Worm (Caenorhabditis elegans) whole organism, L1 larva: Measurements from ENCODE around the gene F48B9.3.

Experiments
- C04F5.9 ChIP-seq: sonication (generic microtip); optimal IDR thresholded peaks from 2 replicates; lab custom pipeline; 2016; ENCODE audit warnings: missing genetic modification characterization, missing compliant biosample characterization
- aha-1 ChIP-seq: fragments of 150-350 bp; optimal IDR thresholded peaks from 2 replicates; lab custom pipeline; 2014; ENCODE audit warnings: missing biosample characterization, missing genetic modification characterization
- blmp-1 ChIP-seq: fragments of 150-350 bp; optimal IDR thresholded peaks from 2 replicates; lab custom pipeline; 2014; ENCODE audit warnings: missing biosample characterization, missing genetic modification characterization
- ceh-82 ChIP-seq, 3 experiments: fragments of 150-350 bp in 1 of 3; sonication (generic microtip) in 2 of 3; optimal IDR thresholded peaks; 2 replicates each; lab custom pipeline; 2014 to 2017; ENCODE audit warnings: missing biosample characterization in 3 of 3, missing genetic modification characterization in 3 of 3
- egl-27 ChIP-seq, 2 experiments: fragments of 150-350 bp in 1 of 2; sonication (generic microtip); optimal IDR thresholded peaks; 3 replicates each; lab custom pipeline; 2017 to 2018; ENCODE audit warnings: missing biosample characterization in 2 of 2, missing genetic modification characterization in 2 of 2, missing genetic modification reagents in 2 of 2
- fkh-10 ChIP-seq: sonication (generic microtip); optimal IDR thresholded peaks from 2 replicates; lab custom pipeline; 2017; ENCODE audit warnings: missing biosample characterization, missing genetic modification reagents, missing genetic modification characterization
- nhr-11 ChIP-seq: fragments of 150-350 bp; optimal IDR thresholded peaks from 2 replicates; lab custom pipeline; 2014; ENCODE audit warnings: missing biosample characterization, missing genetic modification characterization
- nhr-77 ChIP-seq: fragments of 150-350 bp; optimal IDR thresholded peaks from 2 replicates; lab custom pipeline; 2014; ENCODE audit warnings: missing biosample characterization, missing genetic modification characterization
- tlp-1 ChIP-seq: fragments of 150-350 bp; optimal IDR thresholded peaks from 2 replicates; lab custom pipeline; 2014; ENCODE audit warnings: missing biosample characterization, missing genetic modification characterization

ce11 chrX:2144875-2145274, 20.0 kb upstream of the F48B9.3 start:
- TF ChIP-seq aha-1 (tag; lab: Kevin White, UChicago): no peak
- no peak for TF ChIP-seq nhr-77
- no peak for TF ChIP-seq C04F5.9 (tag; lab: Kevin White, UChicago)
- TF ChIP-seq tlp-1 (tag; lab: Kevin White, UChicago): no peak
- no peak for TF ChIP-seq blmp-1 (tag; lab: Kevin White, UChicago)
- TF ChIP-seq nhr-11 (tag; lab: Kevin White, UChicago): no peak
- no peak for TF ChIP-seq ceh-82 (tag; optimal IDR thresholded peaks at IDR 0.05; lab: Kevin White, UChicago)
- no peak for TF ChIP-seq fkh-10 (GFP tag; lab: Kevin White, UChicago)
- TF ChIP-seq egl-27 (tag; optimal IDR thresholded peaks at IDR 0.05; lab: Kevin White, UChicago): no peak
